Fruit fly (Drosophila melanogaster) whole organism, embryonic: Measurements from ENCODE around the gene bwa.
A peak's percentile ranks its signal among the peaks of the same experiment; 100 is the strongest.

ENCODE experiments used
- B-H1 ChIP-seq: fragments of 200-800 bp; sonication (Bioruptor generic); IDR thresholded peaks from 3 replicates; pipeline ENCODE4 v1.3.6; 2022; ENCODE audit warnings: missing biosample characterization, missing genetic modification characterization
- Bgb ChIP-seq: fragments of 200-800 bp; sonication (Bioruptor generic); IDR thresholded peaks from 2 replicates; pipeline ENCODE4 v1.3.6; 2022; ENCODE audit warnings: missing biosample characterization, missing genetic modification characterization; ENCODE audit not compliant: partially characterized antibody
- Blimp-1 ChIP-seq: fragments of 200-800 bp; sonication (Bioruptor generic); optimal IDR thresholded peaks from 3 replicates; lab custom pipeline; 2018; ENCODE audit warnings: missing biosample characterization, missing genetic modification characterization, mild to moderate bottlenecking, moderate library complexity, missing genetic modification reagents
- CG10209 ChIP-seq: fragments of 200-800 bp; sonication (Bioruptor generic); optimal IDR thresholded peaks from 3 replicates; lab custom pipeline; 2017; ENCODE audit warnings: missing biosample characterization, mild to moderate bottlenecking, missing genetic modification characterization, missing genetic modification reagents
- CG10543 ChIP-seq: fragments of 200-800 bp; sonication (Bioruptor generic); optimal IDR thresholded peaks from 3 replicates; lab custom pipeline; 2017; ENCODE audit warnings: missing biosample characterization, mild to moderate bottlenecking, missing genetic modification characterization, moderate library complexity
- CG11696 ChIP-seq: fragments of 200-800 bp; sonication (Bioruptor generic); IDR thresholded peaks from 2 replicates; pipeline ENCODE4 v1.3.6; 2022; ENCODE audit warnings: missing biosample characterization, missing genetic modification characterization
- CG12071 ChIP-seq: fragments of 200-800 bp; sonication (Bioruptor generic); optimal IDR thresholded peaks from 3 replicates; lab custom pipeline; 2018; ENCODE audit warnings: missing biosample characterization, mild to moderate bottlenecking, missing genetic modification characterization
- CG12391 ChIP-seq: fragments of 200-800 bp; sonication (Bioruptor generic); optimal IDR thresholded peaks from 3 replicates; lab custom pipeline; 2018; ENCODE audit warnings: missing biosample characterization, mild to moderate bottlenecking, missing genetic modification characterization, moderate library complexity
- CG13894 ChIP-seq: fragments of 200-800 bp; sonication (Bioruptor generic); optimal IDR thresholded peaks from 3 replicates; lab custom pipeline; 2018; ENCODE audit warnings: missing biosample characterization, mild to moderate bottlenecking, missing genetic modification characterization, moderate library complexity
- CG14710 ChIP-seq: fragments of 200-800 bp; sonication (Bioruptor generic); optimal IDR thresholded peaks from 3 replicates; lab custom pipeline; 2019; ENCODE audit warnings: missing biosample characterization, mild to moderate bottlenecking, missing genetic modification characterization, moderate library complexity
- CG16779 ChIP-seq: fragments of 200-800 bp; sonication (Bioruptor generic); IDR thresholded peaks from 2 replicates; pipeline ENCODE4 v1.3.6; 2022; ENCODE audit warnings: missing biosample characterization, missing genetic modification characterization
- CG17385 ChIP-seq: fragments of 200-800 bp; sonication (Bioruptor generic); optimal IDR thresholded peaks from 3 replicates; lab custom pipeline; 2018; ENCODE audit warnings: missing biosample characterization, mild to moderate bottlenecking, missing genetic modification characterization
- CG4282 ChIP-seq: fragments of 200-800 bp; sonication (Bioruptor generic); optimal IDR thresholded peaks from 2 replicates; lab custom pipeline; 2016; ENCODE audit warnings: missing biosample characterization, missing genetic modification characterization
- CG6175 ChIP-seq: fragments of 200-800 bp; sonication (Bioruptor generic); IDR thresholded peaks from 3 replicates; pipeline ENCODE4 v1.3.6; 2022; ENCODE audit warnings: missing biosample characterization, missing genetic modification characterization
- CG6254 ChIP-seq: fragments of 200-800 bp; sonication (Bioruptor generic); optimal IDR thresholded peaks from 3 replicates; lab custom pipeline; 2017; ENCODE audit warnings: mild to moderate bottlenecking, missing biosample characterization, missing genetic modification reagents, missing genetic modification characterization
- CG6765 ChIP-seq: fragments of 200-800 bp; sonication (Bioruptor generic); optimal IDR thresholded peaks from 3 replicates; lab custom pipeline; 2017; ENCODE audit warnings: missing biosample characterization, mild to moderate bottlenecking, missing genetic modification characterization
- CG6791 ChIP-seq: fragments of 200-800 bp; sonication (Bioruptor generic); IDR thresholded peaks from 3 replicates; pipeline ENCODE4 v1.3.6; 2022; ENCODE audit warnings: missing biosample characterization, missing genetic modification characterization; ENCODE audit not compliant: partially characterized antibody
- CG6813 ChIP-seq: fragments of 200-800 bp; sonication (Bioruptor generic); optimal IDR thresholded peaks from 2 replicates; lab custom pipeline; 2017; ENCODE audit warnings: missing biosample characterization, missing genetic modification characterization, mild to moderate bottlenecking, moderate library complexity, missing genetic modification reagents
- CG7556 ChIP-seq: fragments of 200-800 bp; sonication (Bioruptor generic); optimal IDR thresholded peaks from 2 replicates; lab custom pipeline; 2017; ENCODE audit warnings: missing biosample characterization, mild to moderate bottlenecking, missing genetic modification characterization
- CG7786 ChIP-seq: fragments of 200-800 bp; sonication (Bioruptor generic); optimal IDR thresholded peaks from 2 replicates; lab custom pipeline; 2016; ENCODE audit warnings: missing biosample characterization, missing genetic modification characterization
- CG7963 ChIP-seq: fragments of 200-800 bp; sonication (Bioruptor generic); IDR thresholded peaks from 3 replicates; pipeline ENCODE4 v1.3.6; 2022; ENCODE audit warnings: missing biosample characterization, missing genetic modification characterization; ENCODE audit not compliant: partially characterized antibody
- CG9215 ChIP-seq: fragments of 200-800 bp; sonication (Bioruptor generic); IDR thresholded peaks from 2 replicates; pipeline ENCODE4 v1.3.6; 2022; ENCODE audit warnings: missing biosample characterization, missing genetic modification characterization
- Chrac-16 ChIP-seq: fragments of 200-800 bp; sonication (Bioruptor generic); optimal IDR thresholded peaks from 3 replicates; lab custom pipeline; 2016; ENCODE audit warnings: missing biosample characterization, missing genetic modification characterization
- HLHmδ ChIP-seq: fragments of 200-800 bp; sonication (Bioruptor generic); optimal IDR thresholded peaks from 2 replicates; lab custom pipeline; 2018; ENCODE audit warnings: missing biosample characterization, mild to moderate bottlenecking, missing genetic modification characterization, moderate library complexity
- Hey ChIP-seq: fragments of 200-800 bp; sonication (Bioruptor generic); optimal IDR thresholded peaks from 3 replicates; lab custom pipeline; 2018; ENCODE audit warnings: missing biosample characterization, mild to moderate bottlenecking, missing genetic modification characterization
- Poxn ChIP-seq: fragments of 200-800 bp; sonication (Bioruptor generic); IDR thresholded peaks from 2 replicates; pipeline ENCODE4 v1.3.6; 2022; ENCODE audit warnings: missing biosample characterization, missing genetic modification characterization
- Scr ChIP-seq: fragments of 200-800 bp; sonication (Bioruptor generic); IDR thresholded peaks from 2 replicates; pipeline ENCODE4 v1.3.6; 2022; ENCODE audit warnings: missing biosample characterization, missing genetic modification characterization; ENCODE audit not compliant: partially characterized antibody
- Six4 ChIP-seq: fragments of 200-800 bp; sonication (Bioruptor generic); optimal IDR thresholded peaks from 2 replicates; lab custom pipeline; 2016; ENCODE audit warnings: missing biosample characterization, missing genetic modification characterization
- abd-A ChIP-seq: fragments of 200-800 bp; sonication (Bioruptor generic); optimal IDR thresholded peaks from 3 replicates; lab custom pipeline; 2019; ENCODE audit warnings: missing biosample characterization, mild to moderate bottlenecking, missing genetic modification characterization, moderate library complexity
- aop ChIP-seq: fragments of 200-800 bp; sonication (Bioruptor generic); IDR thresholded peaks from 2 replicates; pipeline ENCODE4 v1.3.6; 2022; ENCODE audit warnings: missing biosample characterization, missing genetic modification characterization
- bcd ChIP-seq: fragments of 200-800 bp; sonication (Bioruptor generic); optimal IDR thresholded peaks from 2 replicates; lab custom pipeline; 2017; ENCODE audit warnings: missing biosample characterization, mild to moderate bottlenecking, missing genetic modification characterization
- bowl ChIP-seq: fragments of 200-800 bp; sonication (Bioruptor generic); IDR thresholded peaks from 2 replicates; pipeline ENCODE4 v1.3.6; 2022; ENCODE audit warnings: missing biosample characterization, missing genetic modification characterization
- bsh ChIP-seq, 2 experiments: fragments of 200-800 bp; sonication (Bioruptor generic); optimal IDR thresholded peaks; 2 replicates each; lab custom pipeline; 2017 to 2018; ENCODE audit warnings: mild to moderate bottlenecking in 2 of 2, missing biosample characterization in 2 of 2, missing genetic modification characterization in 2 of 2, moderate library complexity in 1 of 2
- cas ChIP-seq: fragments of 200-800 bp; sonication (Bioruptor generic); IDR thresholded peaks from 2 replicates; pipeline ENCODE4 v1.3.6; 2022; ENCODE audit warnings: missing biosample characterization, missing genetic modification characterization
- ewg ChIP-seq: fragments of 200-800 bp; sonication (Bioruptor generic); optimal IDR thresholded peaks from 3 replicates; lab custom pipeline; 2017; ENCODE audit warnings: mild to moderate bottlenecking, missing biosample characterization, missing genetic modification reagents, missing genetic modification characterization
- exex ChIP-seq: fragments of 200-800 bp; sonication (Bioruptor generic); optimal IDR thresholded peaks from 4 replicates; lab custom pipeline; 2018; ENCODE audit warnings: missing biosample characterization, mild to moderate bottlenecking, missing genetic modification characterization, moderate library complexity
- ham ChIP-seq: fragments of 200-800 bp; sonication (Bioruptor generic); IDR thresholded peaks from 2 replicates; pipeline ENCODE4 v1.3.6; 2022; ENCODE audit warnings: missing biosample characterization, missing genetic modification characterization
- ind ChIP-seq: fragments of 200-800 bp; sonication (Bioruptor generic); optimal IDR thresholded peaks from 3 replicates; lab custom pipeline; 2016; ENCODE audit warnings: missing biosample characterization, missing genetic modification characterization
- lbe ChIP-seq: fragments of 200-800 bp; sonication (Bioruptor generic); optimal IDR thresholded peaks from 2 replicates; lab custom pipeline; 2016; ENCODE audit warnings: missing biosample characterization, mild to moderate bottlenecking, missing genetic modification characterization
- lola ChIP-seq, 3 experiments: fragments of >200 bp in 2 of 3; fragments of 200-800 bp in 1 of 3; sonication (Bioruptor generic) in 1 of 3; optimal IDR thresholded peaks; 2 replicates each; lab custom pipeline; 2017 to 2019; ENCODE audit warnings: missing biosample characterization in 3 of 3, missing genetic modification characterization in 3 of 3, mild to moderate bottlenecking in 1 of 3, moderate library complexity in 1 of 3
- nmo ChIP-seq: fragments of 200-800 bp; sonication (Bioruptor generic); optimal IDR thresholded peaks from 2 replicates; lab custom pipeline; 2018; ENCODE audit warnings: missing biosample characterization, mild to moderate bottlenecking, missing genetic modification characterization, moderate library complexity
- otp ChIP-seq: fragments of 200-800 bp; sonication (Bioruptor generic); IDR thresholded peaks from 3 replicates; pipeline ENCODE4, ENCODE4 v1.3.6; 2022; ENCODE audit warnings: missing biosample characterization, missing genetic modification characterization
- prd ChIP-seq, 3 experiments: fragments of >200 bp in 2 of 3; fragments of 200-800 bp in 1 of 3; sonication (Bioruptor generic) in 1 of 3; optimal IDR thresholded peaks in 2 of 3; IDR thresholded peaks in 1 of 3; 2 replicates in 2 of 3; 3 replicates in 1 of 3; pipeline versions ENCODE4 v1.3.6 to Lab custom; 2017 to 2022; ENCODE audit warnings: missing biosample characterization in 1 of 3, missing genetic modification characterization in 1 of 3
- pzg ChIP-seq: fragments of 200-800 bp; sonication (Bioruptor generic); optimal IDR thresholded peaks from 3 replicates; lab custom pipeline; 2018; ENCODE audit warnings: missing biosample characterization, mild to moderate bottlenecking, missing genetic modification characterization, moderate library complexity
- slbo ChIP-seq: fragments of 200-800 bp; sonication (Bioruptor generic); IDR thresholded peaks from 2 replicates; pipeline ENCODE4 v1.3.6; 2022; ENCODE audit warnings: missing biosample characterization, missing genetic modification characterization
- tin ChIP-seq: fragments of 200-800 bp; sonication (Bioruptor generic); optimal IDR thresholded peaks from 3 replicates; lab custom pipeline; 2016; ENCODE audit warnings: missing biosample characterization, missing genetic modification characterization
- tup ChIP-seq: fragments of 200-800 bp; sonication (Bioruptor generic); optimal IDR thresholded peaks from 2 replicates; lab custom pipeline; 2016; ENCODE audit warnings: missing biosample characterization, mild to moderate bottlenecking, missing genetic modification characterization, moderate library complexity

bwa gene

DNA sequence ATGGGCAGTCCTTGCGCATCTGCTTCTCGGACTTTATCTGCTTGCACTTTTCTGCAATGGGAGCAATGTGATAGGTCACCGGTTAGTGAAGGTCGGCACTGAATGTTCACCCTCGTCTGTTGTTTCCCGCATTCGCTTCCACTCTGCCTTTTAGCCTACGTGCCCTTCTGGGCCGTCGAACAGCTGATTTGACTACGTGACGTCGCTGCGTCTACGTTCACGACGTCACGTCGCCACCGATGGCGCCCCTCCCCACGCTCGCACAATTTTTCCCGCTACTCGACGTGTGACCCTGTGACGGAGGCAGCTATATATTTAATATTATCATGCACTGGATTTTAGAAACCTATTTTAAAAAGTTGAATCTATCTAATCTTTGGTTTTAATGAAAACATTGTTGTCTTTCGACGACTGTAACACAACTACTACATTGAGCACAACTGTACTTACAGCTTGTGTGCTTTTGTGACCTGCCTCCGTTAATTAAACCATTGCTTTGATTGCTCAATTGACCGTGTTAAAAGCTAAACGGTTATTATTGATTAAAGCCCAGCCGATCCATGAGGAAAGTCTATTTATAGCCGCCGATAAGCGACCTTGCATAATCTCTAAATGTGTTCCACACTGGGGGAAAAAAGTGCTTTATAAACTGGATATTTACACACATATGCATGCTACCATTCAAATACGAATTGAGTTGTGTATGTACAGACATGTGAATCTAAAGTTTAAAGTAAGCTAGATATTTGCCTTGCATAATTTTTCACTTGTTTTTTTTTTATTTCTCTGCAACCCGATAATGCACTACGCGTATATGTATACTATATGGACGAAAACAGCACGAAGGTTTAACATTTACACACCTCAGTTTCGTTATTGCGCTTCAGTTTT is 17.0 kb downstream of the bwa start (continued):
- TF ChIP-seq prd (optimal IDR thresholded peaks at IDR 0.05; lab: Kevin White, UChicago) = no peak
- TF ChIP-seq prd (GFP tag; IDR thresholded peaks at IDR 0.05; lab: Robert Waterston, UW) = peak; percentile 18; the same call in 1 of the 3 replicates
- no peak for TF ChIP-seq aop (GFP tag; lab: Robert Waterston, UW)
- TF ChIP-seq ind (GFP tag; lab: Kevin White, UChicago) = no peak
- TF ChIP-seq CG14710 = no peak
- TF ChIP-seq Six4 (GFP tag; lab: Kevin White, UChicago) = no peak
- peak; percentile 9 for TF ChIP-seq CG12391 (tag; lab: Kevin White, UChicago)
- TF ChIP-seq abd-A (tag; lab: Kevin White, UChicago) = peak; percentile 18
- TF ChIP-seq Scr (GFP tag; lab: Robert Waterston, UW) = no peak
- TF ChIP-seq CG10543 = peak; percentile 32
- peak; percentile 47 for TF ChIP-seq lbe (GFP tag; lab: Kevin White, UChicago)
- peak; percentile 41 for TF ChIP-seq CG17385 (GFP tag; lab: Kevin White, UChicago)
- no peak for TF ChIP-seq bowl (GFP tag; lab: Robert Waterston, UW)
- no peak for TF ChIP-seq ewg (GFP tag; lab: Kevin White, UChicago)
- peak; percentile 18 for TF ChIP-seq CG6765 (GFP tag; lab: Kevin White, UChicago)
- no peak for TF ChIP-seq Poxn (GFP tag; lab: Robert Waterston, UW)
- peak in 1 of 2 experiments; percentile 19 for TF ChIP-seq bsh (GFP tag; optimal IDR thresholded peaks at IDR 0.05; lab: Kevin White, UChicago)
- TF ChIP-seq CG7963 (GFP tag; lab: Robert Waterston, UW) = no peak
- no peak for TF ChIP-seq CG10209 (GFP tag; lab: Kevin White, UChicago)
- no peak for TF ChIP-seq CG6813 (GFP tag; lab: Kevin White, UChicago)
- no peak for TF ChIP-seq Hey
- peak; percentile 77 for TF ChIP-seq exex (tag; lab: Kevin White, UChicago)
- no peak for TF ChIP-seq CG16779 (GFP tag; lab: Robert Waterston, UW)
- no peak for TF ChIP-seq Bgb
- no peak for TF ChIP-seq bcd (GFP tag; lab: Kevin White, UChicago)
- peak; percentile 16 for TF ChIP-seq CG6254
- no peak for TF ChIP-seq nmo (GFP tag; lab: Kevin White, UChicago)
- no peak for TF ChIP-seq cas
- TF ChIP-seq slbo (GFP tag; lab: Robert Waterston, UW) = peak; percentile 51
- TF ChIP-seq HLHmδ (GFP tag; lab: Kevin White, UChicago) = no peak
- TF ChIP-seq otp = no peak
- no peak for TF ChIP-seq CG9215 (GFP tag; lab: Robert Waterston, UW)
- TF ChIP-seq CG11696 (GFP tag; lab: Robert Waterston, UW) = no peak
- no peak for TF ChIP-seq CG7786 (GFP tag; lab: Kevin White, UChicago)
- TF ChIP-seq tup (GFP tag; lab: Kevin White, UChicago) = no peak
- TF ChIP-seq CG12071 = no peak
- no peak for TF ChIP-seq pzg (GFP tag; lab: Kevin White, UChicago)
- TF ChIP-seq CG7556 (GFP tag; lab: Kevin White, UChicago) = peak; percentile 29
- TF ChIP-seq lola (GFP tag; optimal IDR thresholded peaks at IDR 0.05; lab: Kevin White, UChicago) = no peak
- no peak for TF ChIP-seq CG13894 (tag; lab: Kevin White, UChicago)
- no peak for TF ChIP-seq ham
- TF ChIP-seq Chrac-16 (GFP tag; lab: Kevin White, UChicago) = no peak
- TF ChIP-seq CG4282 (GFP tag; lab: Kevin White, UChicago) = no peak
- TF ChIP-seq CG6175 (GFP tag; lab: Robert Waterston, UW) = peak; percentile 40; the same call in 1 of the 3 replicates
- TF ChIP-seq CG6791 (GFP tag; lab: Robert Waterston, UW) = no peak
- TF ChIP-seq tin (GFP tag; lab: Kevin White, UChicago) = no peak
- TF ChIP-seq Blimp-1 (GFP tag; lab: Kevin White, UChicago) = peak; percentile 13
- no peak; the same call in 2 of the 3 replicates for TF ChIP-seq B-H1 (GFP tag; lab: Robert Waterston, UW)
